Worm (Caenorhabditis elegans): ENCODE results near the gene ttr-12.

- TF ChIP-seq nhr-237 (tag; optimal IDR thresholded peaks at IDR 0.05) (no peak), ztf-11 (tag; optimal IDR thresholded peaks at IDR 0.05) (no peak), ceh-83 (GFP tag; optimal IDR thresholded peaks at IDR 0.05) (no peak), nhr-28 (tag; optimal IDR thresholded peaks at IDR 0.05) (no peak), tbx-8 (GFP tag; optimal IDR thresholded peaks at IDR 0.05) (no peak), pha-4 (tag; optimal IDR thresholded peaks at IDR 0.05) (no peak), lin-32 (GFP tag; optimal IDR thresholded peaks at IDR 0.05) (no peak), snpc-4 (tag; optimal IDR thresholded peaks at IDR 0.05) (no peak), lsy-2 (tag; optimal IDR thresholded peaks at IDR 0.05) (no peak), lin-13 (tag; optimal IDR thresholded peaks at IDR 0.05) (no peak), unc-62 (GFP tag; optimal IDR thresholded peaks at IDR 0.05) (no peak)
Measured at ce11 chrV:20574872-20575271, 33.7 kb downstream of the ttr-12 start.

Measured in whole organism, mixed stage, embryonic.